Worm (Caenorhabditis elegans): ENCODE data around the gene C05D9.4.

DNA sequence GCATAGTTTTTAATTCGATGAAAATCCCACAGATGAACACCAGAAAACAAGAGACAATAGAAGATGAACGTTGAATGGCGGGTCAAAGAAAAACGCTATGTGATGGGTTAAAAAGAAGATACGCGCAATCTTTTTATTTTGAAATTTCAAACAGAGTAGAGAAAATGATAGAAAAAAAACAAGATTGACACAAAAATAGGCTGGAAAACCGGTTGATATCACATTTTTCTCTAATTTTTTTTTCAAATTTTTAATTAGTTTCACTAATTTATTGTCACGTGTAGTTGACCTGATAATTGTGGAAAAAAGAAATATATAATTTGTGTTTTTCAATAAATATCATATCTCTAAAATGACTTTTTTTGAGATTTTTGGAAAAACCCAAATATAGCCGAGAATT lies 16.3 kb downstream of the C05D9.4 start, which contains the start of gene C05D9.9:
- TF ChIP-seq T22C8.4 (GFP tag; IDR thresholded peaks at IDR 0.05) (no peak), ztf-29 (GFP tag; IDR thresholded peaks at IDR 0.05) (no peak), tab-1 (GFP tag; IDR thresholded peaks at IDR 0.05) (no peak), med-1 (GFP tag; optimal IDR thresholded peaks at IDR 0.05; ENCODE audit: insufficient read depth) (no peak)

Measured in whole organism, midembryonic.